Worm (Caenorhabditis elegans) whole organism, late embryonic: ENCODE measurements around the gene C02E7.10.

Experiments
- ama-1 ChIP-seq: fragments of 150-350 bp; optimal IDR thresholded peaks from 2 replicates; lab custom pipeline; 2014
- ceh-9 ChIP-seq: sonication (generic microtip); optimal IDR thresholded peaks from 2 replicates; lab custom pipeline; 2016; ENCODE audit warnings: mild to moderate bottlenecking, missing genetic modification characterization, inconsistent platforms, missing compliant biosample characterization
- dmd-4 ChIP-seq: sonication (generic microtip); optimal IDR thresholded peaks from 2 replicates; lab custom pipeline; 2016; ENCODE audit warnings: borderline replicate concordance, missing genetic modification characterization, missing compliant biosample characterization
- elt-4 ChIP-seq: sonication (generic microtip); optimal IDR thresholded peaks from 2 replicates; lab custom pipeline; 2016; ENCODE audit warnings: missing genetic modification characterization, missing compliant biosample characterization
- sox-4 ChIP-seq: sonication (generic microtip); optimal IDR thresholded peaks from 2 replicates; lab custom pipeline; 2017; ENCODE audit warnings: mild to moderate bottlenecking, missing genetic modification characterization, inconsistent platforms, missing compliant biosample characterization
- syd-9 ChIP-seq: sonication (generic microtip); optimal IDR thresholded peaks from 2 replicates; lab custom pipeline; 2016; ENCODE audit warnings: mild to moderate bottlenecking, missing genetic modification characterization, moderate library complexity, missing compliant biosample characterization

DNA sequence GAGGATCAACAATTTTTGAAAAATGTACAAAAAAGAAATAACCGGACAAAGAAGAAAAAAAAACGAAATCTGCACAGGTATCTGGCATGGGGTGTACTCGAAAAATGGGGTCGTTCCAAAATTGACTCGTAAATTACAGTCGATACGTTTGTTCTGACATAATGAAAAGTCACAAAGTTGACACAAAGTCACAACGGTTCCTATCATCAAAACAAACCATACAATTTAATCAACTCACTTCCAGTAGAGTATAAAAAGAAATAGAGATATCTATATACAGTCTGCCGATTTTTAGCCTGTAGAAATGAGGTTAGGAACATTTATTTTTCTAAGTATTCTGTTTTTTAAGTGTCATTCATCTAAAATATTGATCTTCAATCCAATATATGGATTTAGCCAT is 48.4 kb downstream of the C02E7.10 start, which contains the start of gene T19H12.12:
- TF ChIP-seq ama-1 (lab: Kevin White, UChicago) (no peak), ceh-9 (no peak), elt-4 (tag; lab: Kevin White, UChicago) (no peak), syd-9 (tag; lab: Kevin White, UChicago) (no peak), sox-4 (tag; lab: Kevin White, UChicago) (no peak), dmd-4 (tag; lab: Kevin White, UChicago) (no peak)
